Worm (Caenorhabditis elegans): ENCODE data around the gene tut-2.

tut-2 gene

ce11 chrV:10659343-10659742 lies 1.3 kb downstream of the tut-2 start:
- TF ChIP-seq tab-1 (GFP tag; IDR thresholded peaks at IDR 0.05), result no peak
- TF ChIP-seq cog-1 (tag; optimal IDR thresholded peaks at IDR 0.05), result no peak
- TF ChIP-seq ref-1 (GFP tag; conservative IDR thresholded peaks at IDR 0.05), result no peak
- no peak for TF ChIP-seq klf-2 (GFP tag; conservative IDR thresholded peaks at IDR 0.05)
- no peak for TF ChIP-seq flt-1 (GFP tag; IDR thresholded peaks at IDR 0.05)
- TF ChIP-seq T22C8.4 (GFP tag; IDR thresholded peaks at IDR 0.05), result no peak
- TF ChIP-seq ztf-23 (GFP tag; IDR thresholded peaks at IDR 0.05), result no peak
- TF ChIP-seq med-1 (GFP tag; optimal IDR thresholded peaks at IDR 0.05; ENCODE audit: insufficient read depth), result no peak
- no peak for TF ChIP-seq ztf-29 (GFP tag; IDR thresholded peaks at IDR 0.05)

ce11 chrV:10661417-10661945 lies 3.4 kb downstream of the tut-2 start, which contains the start of gene sqv-4:
TSS of gene sqv-4 (minus strand) at chrV:10661467.
- TF ChIP-seq T22C8.4 (GFP tag; IDR thresholded peaks at IDR 0.05) (no peak), ztf-23 (GFP tag; IDR thresholded peaks at IDR 0.05) (no peak), klf-2 (GFP tag; conservative IDR thresholded peaks at IDR 0.05) (no peak), flt-1 (GFP tag; IDR thresholded peaks at IDR 0.05) (no peak), cog-1 (tag; optimal IDR thresholded peaks at IDR 0.05) (no peak), ref-1 (GFP tag; conservative IDR thresholded peaks at IDR 0.05) (no peak), tab-1 (GFP tag; IDR thresholded peaks at IDR 0.05) (no peak), med-1 (GFP tag; optimal IDR thresholded peaks at IDR 0.05; ENCODE audit: insufficient read depth) (no peak), ztf-29 (GFP tag; IDR thresholded peaks at IDR 0.05) (no peak)

ce11 chrV:10662000-10662399 lies 4.0 kb downstream of the tut-2 start:
- TF ChIP-seq ref-1 (GFP tag; conservative IDR thresholded peaks at IDR 0.05) (no peak), flt-1 (GFP tag; IDR thresholded peaks at IDR 0.05) (no peak), med-1 (GFP tag; optimal IDR thresholded peaks at IDR 0.05; ENCODE audit: insufficient read depth) (no peak), ztf-23 (GFP tag; IDR thresholded peaks at IDR 0.05) (no peak), ztf-29 (GFP tag; IDR thresholded peaks at IDR 0.05) (no peak), klf-2 (GFP tag; conservative IDR thresholded peaks at IDR 0.05) (no peak), T22C8.4 (GFP tag; IDR thresholded peaks at IDR 0.05) (no peak), cog-1 (tag; optimal IDR thresholded peaks at IDR 0.05) (no peak)

ce11 chrV:10664271-10664670 lies 6.2 kb downstream of the tut-2 start:
- TF ChIP-seq cog-1 (tag; optimal IDR thresholded peaks at IDR 0.05) (no peak), ztf-29 (GFP tag; IDR thresholded peaks at IDR 0.05) (no peak), ztf-23 (GFP tag; IDR thresholded peaks at IDR 0.05) (no peak), med-1 (GFP tag; optimal IDR thresholded peaks at IDR 0.05; ENCODE audit: insufficient read depth) (no peak), T22C8.4 (GFP tag; IDR thresholded peaks at IDR 0.05) (no peak), flt-1 (GFP tag; IDR thresholded peaks at IDR 0.05) (no peak), tab-1 (GFP tag; IDR thresholded peaks at IDR 0.05) (no peak), klf-2 (GFP tag; conservative IDR thresholded peaks at IDR 0.05) (no peak)

- TF ChIP-seq T22C8.4 (GFP tag; IDR thresholded peaks at IDR 0.05) (no peak), med-1 (GFP tag; optimal IDR thresholded peaks at IDR 0.05; ENCODE audit: insufficient read depth) (no peak), tab-1 (GFP tag; IDR thresholded peaks at IDR 0.05) (no peak), ref-1 (GFP tag; conservative IDR thresholded peaks at IDR 0.05) (no peak), ztf-29 (GFP tag; IDR thresholded peaks at IDR 0.05) (no peak)
These were observed 9.2 kb downstream of the tut-2 start, which contains the start of gene twk-12 for ce11 chrV:10667284-10667683. TSS of gene twk-12 (plus strand) at chrV:10667584.

- TF ChIP-seq ztf-29 (GFP tag; IDR thresholded peaks at IDR 0.05) (no peak), med-1 (GFP tag; optimal IDR thresholded peaks at IDR 0.05; ENCODE audit: insufficient read depth) (no peak), ref-1 (GFP tag; conservative IDR thresholded peaks at IDR 0.05) (no peak), flt-1 (GFP tag; IDR thresholded peaks at IDR 0.05) (no peak), ztf-23 (GFP tag; IDR thresholded peaks at IDR 0.05) (no peak), klf-2 (GFP tag; conservative IDR thresholded peaks at IDR 0.05) (no peak), T22C8.4 (GFP tag; IDR thresholded peaks at IDR 0.05) (no peak), tab-1 (GFP tag; IDR thresholded peaks at IDR 0.05) (no peak), cog-1 (tag; optimal IDR thresholded peaks at IDR 0.05) (no peak)
These were observed 12.8 kb downstream of the tut-2 start for ce11 chrV:10670817-10671216.

- no peak for TF ChIP-seq klf-2 (GFP tag; conservative IDR thresholded peaks at IDR 0.05)
- TF ChIP-seq ref-1 (GFP tag; conservative IDR thresholded peaks at IDR 0.05), result no peak
- no peak for TF ChIP-seq flt-1 (GFP tag; IDR thresholded peaks at IDR 0.05)
- TF ChIP-seq T22C8.4 (GFP tag; IDR thresholded peaks at IDR 0.05), result no peak
- TF ChIP-seq ztf-23 (GFP tag; IDR thresholded peaks at IDR 0.05), result no peak
- TF ChIP-seq med-1 (GFP tag; optimal IDR thresholded peaks at IDR 0.05; ENCODE audit: insufficient read depth), result no peak
- no peak for TF ChIP-seq cog-1 (tag; optimal IDR thresholded peaks at IDR 0.05)
- no peak for TF ChIP-seq tab-1 (GFP tag; IDR thresholded peaks at IDR 0.05)
- no peak for TF ChIP-seq ztf-29 (GFP tag; IDR thresholded peaks at IDR 0.05)
These were observed 13.6 kb downstream of the tut-2 start, which contains the start of gene ceh-22 for ce11 chrV:10671618-10672017. TSS of gene ceh-22 (plus strand) at chrV:10671918.

ce11 chrV:10672601-10673000 lies 14.6 kb downstream of the tut-2 start:
- TF ChIP-seq cog-1 (tag; optimal IDR thresholded peaks at IDR 0.05) (no peak), med-1 (GFP tag; optimal IDR thresholded peaks at IDR 0.05; ENCODE audit: insufficient read depth) (no peak), ztf-23 (GFP tag; IDR thresholded peaks at IDR 0.05) (no peak), T22C8.4 (GFP tag; IDR thresholded peaks at IDR 0.05) (no peak), flt-1 (GFP tag; IDR thresholded peaks at IDR 0.05) (no peak), ref-1 (GFP tag; conservative IDR thresholded peaks at IDR 0.05) (no peak), tab-1 (GFP tag; IDR thresholded peaks at IDR 0.05) (no peak), klf-2 (GFP tag; conservative IDR thresholded peaks at IDR 0.05) (no peak), ztf-29 (GFP tag; IDR thresholded peaks at IDR 0.05) (no peak)

- TF ChIP-seq tab-1 (GFP tag; IDR thresholded peaks at IDR 0.05) (no peak), cog-1 (tag; optimal IDR thresholded peaks at IDR 0.05) (no peak), ref-1 (GFP tag; conservative IDR thresholded peaks at IDR 0.05) (no peak), flt-1 (GFP tag; IDR thresholded peaks at IDR 0.05) (no peak), klf-2 (GFP tag; conservative IDR thresholded peaks at IDR 0.05) (no peak), med-1 (GFP tag; optimal IDR thresholded peaks at IDR 0.05; ENCODE audit: insufficient read depth) (no peak), ztf-29 (GFP tag; IDR thresholded peaks at IDR 0.05) (no peak), T22C8.4 (GFP tag; IDR thresholded peaks at IDR 0.05) (no peak), ztf-23 (GFP tag; IDR thresholded peaks at IDR 0.05) (no peak)
These were observed 17.9 kb downstream of the tut-2 start for ce11 chrV:10675978-10676377.

ce11 chrV:10677459-10677858 lies 19.4 kb downstream of the tut-2 start:
- TF ChIP-seq cog-1 (tag; optimal IDR thresholded peaks at IDR 0.05) (no peak), flt-1 (GFP tag; IDR thresholded peaks at IDR 0.05) (no peak), ztf-23 (GFP tag; IDR thresholded peaks at IDR 0.05) (no peak), med-1 (GFP tag; optimal IDR thresholded peaks at IDR 0.05; ENCODE audit: insufficient read depth) (no peak), ref-1 (GFP tag; conservative IDR thresholded peaks at IDR 0.05) (no peak), klf-2 (GFP tag; conservative IDR thresholded peaks at IDR 0.05) (no peak), tab-1 (GFP tag; IDR thresholded peaks at IDR 0.05) (no peak), ztf-29 (GFP tag; IDR thresholded peaks at IDR 0.05) (no peak), T22C8.4 (GFP tag; IDR thresholded peaks at IDR 0.05) (no peak)

Measured in whole organism, midembryonic.